Fruit fly (Drosophila melanogaster): ENCODE results near the gene CG7579.

DNA sequence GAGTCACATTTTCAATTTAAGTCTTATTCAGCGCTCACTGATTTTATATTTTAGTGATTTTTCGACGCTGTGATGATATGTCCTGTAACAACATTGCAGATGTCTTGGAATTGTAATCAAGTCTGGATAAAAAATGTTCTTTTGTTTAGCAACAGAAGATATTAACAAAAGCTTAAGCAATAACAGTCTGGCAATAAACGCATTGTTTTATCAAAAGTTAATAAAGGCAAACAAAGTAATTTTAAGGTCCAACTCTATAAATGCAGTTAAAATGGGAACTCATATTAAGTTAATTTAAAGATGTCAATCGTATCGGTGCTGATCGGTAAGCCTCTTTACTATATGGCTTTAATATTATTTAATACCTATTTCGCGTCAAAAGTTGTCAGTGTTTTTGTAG lies 21.7 kb downstream of the CG7579 start, which contains the start of gene CG43082:
- no peak for TF ChIP-seq dsf (GFP tag; optimal IDR thresholded peaks at IDR 0.05; ENCODE audit: borderline replicate concordance)
- TF ChIP-seq lola (GFP tag; optimal IDR thresholded peaks at IDR 0.05): no peak
- TF ChIP-seq dl (GFP tag; optimal IDR thresholded peaks at IDR 0.05; ENCODE audit: insufficient read depth in 1 of 2, partially characterized antibody in 2 of 2): no peak
- no peak for TF ChIP-seq Dfd (GFP tag; optimal IDR thresholded peaks at IDR 0.05)
